Fruit fly (Drosophila melanogaster) whole organism, wandering third instar larva: ENCODE data around the gene gish.

Source experiments
- Abd-B ChIP-seq: fragments of >200 bp; optimal IDR thresholded peaks from 2 replicates; lab custom pipeline; 2017; ENCODE audit warnings: missing biosample characterization, missing genetic modification characterization
- CG32264 ChIP-seq: fragments of 200-800 bp; sonication (Bioruptor generic); optimal IDR thresholded peaks from 2 replicates; lab custom pipeline; 2016; ENCODE audit warnings: missing biosample characterization, missing genetic modification characterization
- CG9705 ChIP-seq: fragments of 200-800 bp; sonication (Bioruptor generic); optimal IDR thresholded peaks from 2 replicates; lab custom pipeline; 2018; ENCODE audit warnings: missing biosample characterization, mild to moderate bottlenecking, missing genetic modification characterization
- CrebA ChIP-seq: fragments of 200-800 bp; sonication (Bioruptor generic); optimal IDR thresholded peaks from 2 replicates; lab custom pipeline; 2016; ENCODE audit warnings: missing biosample characterization, mild to moderate bottlenecking, missing genetic modification characterization, borderline replicate concordance
- Dfd ChIP-seq: fragments of >200 bp; optimal IDR thresholded peaks from 2 replicates; lab custom pipeline; 2017; ENCODE audit warnings: missing biosample characterization, missing genetic modification characterization
- Dif ChIP-seq: fragments of 200-275, 200-300 bp; sonication (Bioruptor generic); optimal IDR thresholded peaks from 2 replicates; lab custom pipeline; 2018; ENCODE audit warnings: missing biosample characterization, missing genetic modification characterization; ENCODE audit not compliant: partially characterized antibody
- GATAd ChIP-seq: sonication (Bioruptor generic); optimal IDR thresholded peaks from 2 replicates; lab custom pipeline; 2016; ENCODE audit warnings: missing biosample characterization, missing genetic modification characterization
- HLH106 ChIP-seq: fragments of 200-800 bp; optimal IDR thresholded peaks from 3 replicates; lab custom pipeline; 2019; ENCODE audit warnings: missing biosample characterization, mild to moderate bottlenecking, missing genetic modification characterization, moderate library complexity
- Hnf4 ChIP-seq: fragments of 200-800 bp; sonication (Bioruptor generic); optimal IDR thresholded peaks from 2 replicates; lab custom pipeline; 2016; ENCODE audit warnings: missing biosample characterization, mild to moderate bottlenecking, missing genetic modification characterization
- Hr78 ChIP-seq: fragments of >200 bp; optimal IDR thresholded peaks from 2 replicates; lab custom pipeline; 2017; ENCODE audit warnings: missing biosample characterization, missing genetic modification characterization
- Hr83 ChIP-seq: fragments of 200-300 bp; sonication (Bioruptor generic); optimal IDR thresholded peaks from 2 replicates; lab custom pipeline; 2016; ENCODE audit warnings: missing biosample characterization, mild to moderate bottlenecking, missing genetic modification characterization, moderate library complexity; ENCODE audit not compliant: poor library complexity, severe bottlenecking
- Jra ChIP-seq: sonication (Bioruptor generic); optimal IDR thresholded peaks from 2 replicates; lab custom pipeline; 2016; ENCODE audit warnings: missing biosample characterization, missing genetic modification characterization
- Mio ChIP-seq: sonication (Bioruptor generic); optimal IDR thresholded peaks from 2 replicates; lab custom pipeline; 2016; ENCODE audit warnings: missing biosample characterization, missing genetic modification characterization
- Myc ChIP-seq: fragments of >200 bp; optimal IDR thresholded peaks from 2 replicates; lab custom pipeline; 2017
- N ChIP-seq: fragments of >200 bp; optimal IDR thresholded peaks from 2 replicates; lab custom pipeline; 2018; ENCODE audit warnings: missing biosample characterization, missing external identifiers, missing genetic modification characterization
- OdsH ChIP-seq: fragments of 200-800 bp; sonication (Bioruptor generic); optimal IDR thresholded peaks from 2 replicates; lab custom pipeline; 2016; ENCODE audit warnings: missing biosample characterization, mild to moderate bottlenecking, missing genetic modification characterization
- Rel ChIP-seq, 2 experiments: fragments of 200-800 bp; sonication (Bioruptor generic) in 1 of 2; optimal IDR thresholded peaks; 2 replicates in 1 of 2; 3 replicates in 1 of 2; lab custom pipeline; 2016 to 2019; ENCODE audit warnings: mild to moderate bottlenecking in 2 of 2, missing biosample characterization in 2 of 2, missing genetic modification characterization in 2 of 2, moderate library complexity in 1 of 2
- Sp1 ChIP-seq: fragments of 200-800 bp; sonication (Bioruptor generic); optimal IDR thresholded peaks from 3 replicates; lab custom pipeline; 2019; ENCODE audit warnings: missing biosample characterization, mild to moderate bottlenecking, missing genetic modification characterization, moderate library complexity
- Vsx2 ChIP-seq: fragments of 200-300, 225-300 bp; sonication (Bioruptor generic); optimal IDR thresholded peaks from 2 replicates; lab custom pipeline; 2018; ENCODE audit warnings: missing biosample characterization, missing genetic modification characterization; ENCODE audit not compliant: partially characterized antibody
- br ChIP-seq: fragments of 200-800 bp; sonication (Bioruptor generic); optimal IDR thresholded peaks from 2 replicates; lab custom pipeline; 2016; ENCODE audit warnings: missing biosample characterization, missing genetic modification characterization
- brk ChIP-seq: fragments of 200-800 bp; sonication (Bioruptor generic); optimal IDR thresholded peaks from 2 replicates; lab custom pipeline; 2016; ENCODE audit warnings: missing biosample characterization, mild to moderate bottlenecking, missing genetic modification characterization
- dl ChIP-seq, 2 experiments: fragments of 175-275, 200-275 bp in 1 of 2; fragments of 200-275 bp in 1 of 2; sonication (Bioruptor generic); optimal IDR thresholded peaks; lab custom pipeline; 2018; ENCODE audit warnings: mild to moderate bottlenecking in 2 of 2, missing biosample characterization in 2 of 2, missing genetic modification characterization in 2 of 2, moderate library complexity in 2 of 2; ENCODE audit not compliant: partially characterized antibody in 2 of 2, insufficient read depth in 1 of 2
- dmrt93B ChIP-seq: fragments of 200-800 bp; sonication (Bioruptor generic); optimal IDR thresholded peaks from 2 replicates; lab custom pipeline; 2018; ENCODE audit warnings: missing biosample characterization, mild to moderate bottlenecking, missing genetic modification characterization
- dsf ChIP-seq: sonication (Bioruptor generic); optimal IDR thresholded peaks from 2 replicates; lab custom pipeline; 2016; ENCODE audit warnings: missing biosample characterization, missing genetic modification characterization, borderline replicate concordance
- ey ChIP-seq: fragments of 200-800 bp; sonication (Bioruptor generic); optimal IDR thresholded peaks from 2 replicates; lab custom pipeline; 2016; ENCODE audit warnings: missing biosample characterization, missing genetic modification characterization
- foxo ChIP-seq, 2 experiments: fragments of 200-800 bp; sonication (Bioruptor generic); optimal IDR thresholded peaks; 2 replicates in 1 of 2; 3 replicates in 1 of 2; lab custom pipeline; 2016 to 2017; ENCODE audit warnings: missing biosample characterization in 2 of 2, missing genetic modification characterization in 2 of 2
- fru ChIP-seq: fragments of 200-800 bp; sonication (Bioruptor generic); optimal IDR thresholded peaks from 3 replicates; lab custom pipeline; 2016; ENCODE audit warnings: missing biosample characterization, mild to moderate bottlenecking, missing genetic modification characterization
- h ChIP-seq: fragments of 200-800 bp; sonication (Bioruptor generic); optimal IDR thresholded peaks from 3 replicates; lab custom pipeline; 2016; ENCODE audit warnings: missing biosample characterization, mild to moderate bottlenecking, missing genetic modification characterization
- jim ChIP-seq: fragments of 175-275, 200-325 bp; sonication (Bioruptor generic); optimal IDR thresholded peaks from 2 replicates; lab custom pipeline; 2016; ENCODE audit warnings: missing biosample characterization, mild to moderate bottlenecking, missing genetic modification characterization
- lola ChIP-seq: fragments of >200 bp; optimal IDR thresholded peaks from 2 replicates; lab custom pipeline; 2017; ENCODE audit warnings: missing biosample characterization, missing genetic modification characterization
- pan ChIP-seq: fragments of >200 bp; optimal IDR thresholded peaks from 2 replicates; lab custom pipeline; 2017
- psq ChIP-seq: fragments of 200-800 bp; sonication (Bioruptor generic); optimal IDR thresholded peaks from 3 replicates; lab custom pipeline; 2017; ENCODE audit warnings: missing biosample characterization, mild to moderate bottlenecking, missing genetic modification characterization, moderate library complexity
- rgr ChIP-seq: fragments of 200-800 bp; sonication (Bioruptor generic); optimal IDR thresholded peaks from 3 replicates; lab custom pipeline; 2016; ENCODE audit warnings: missing biosample characterization, mild to moderate bottlenecking, missing genetic modification characterization
- sage ChIP-seq: fragments of 200-800 bp; sonication (Bioruptor generic); optimal IDR thresholded peaks from 2 replicates; lab custom pipeline; 2016; ENCODE audit warnings: missing biosample characterization, mild to moderate bottlenecking, missing genetic modification characterization
- sv ChIP-seq: fragments of 200-800 bp; sonication (Bioruptor generic); optimal IDR thresholded peaks from 3 replicates; lab custom pipeline; 2016; ENCODE audit warnings: missing biosample characterization, missing genetic modification characterization
- tai ChIP-seq: sonication (Bioruptor generic); optimal IDR thresholded peaks from 2 replicates; lab custom pipeline; 2016; ENCODE audit warnings: missing biosample characterization, missing genetic modification characterization
- usp ChIP-seq: fragments of >200 bp; optimal IDR thresholded peaks from 2 replicates; lab custom pipeline; 2017; ENCODE audit warnings: missing biosample characterization, missing genetic modification characterization
- woc ChIP-seq: sonication (Bioruptor generic); optimal IDR thresholded peaks from 2 replicates; lab custom pipeline; 2016; ENCODE audit warnings: missing biosample characterization, mild to moderate bottlenecking, missing genetic modification characterization

gish gene

DNA sequence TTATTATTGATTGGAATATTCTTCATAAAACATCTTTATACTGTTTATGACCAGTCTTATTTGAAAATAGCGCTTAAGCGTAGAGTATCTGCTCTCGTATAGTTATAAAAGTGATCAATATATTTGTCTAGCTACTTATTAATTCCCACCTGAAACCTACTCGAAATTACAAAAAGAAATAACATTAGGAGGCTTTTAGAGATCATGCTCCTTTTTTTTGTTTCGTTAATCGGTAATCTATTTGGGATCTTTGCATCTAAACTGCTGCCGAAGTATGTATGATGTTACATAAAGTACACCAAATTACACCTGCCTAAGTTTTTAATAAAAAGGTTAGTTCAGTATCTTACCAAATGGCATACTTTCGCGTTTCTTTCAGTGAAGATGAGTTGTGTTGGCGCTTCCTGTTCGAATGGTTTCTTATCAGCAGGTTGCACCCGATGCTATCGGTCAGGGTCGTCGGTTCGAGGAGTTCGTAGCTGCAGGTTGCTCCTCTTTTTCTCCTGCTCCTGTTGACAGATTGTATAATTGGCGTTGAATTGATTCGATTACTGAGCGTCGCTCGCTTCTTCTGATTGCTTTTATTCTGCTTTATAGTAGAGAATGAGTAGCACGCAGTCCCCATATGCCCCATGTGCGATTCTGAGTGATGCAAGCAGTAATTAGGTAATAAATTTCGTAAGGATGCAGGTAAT is 34.1 kb upstream of the gish start:
- TF ChIP-seq fru (GFP tag; lab: Kevin White, UChicago) (peak; percentile 12), Mio (GFP tag; lab: Kevin White, UChicago) (no peak), woc (GFP tag; lab: Kevin White, UChicago) (no peak), pan (lab: Kevin White, UChicago) (no peak), Hr83 (GFP tag; lab: Kevin White, UChicago) (no peak), ey (peak; percentile 40), tai (GFP tag; lab: Kevin White, UChicago) (peak; percentile 49), Abd-B (no peak), dmrt93B (GFP tag; lab: Kevin White, UChicago) (no peak), sv (GFP tag; lab: Kevin White, UChicago) (no peak), Myc (lab: Kevin White, UChicago) (no peak), Jra (GFP tag; lab: Kevin White, UChicago) (no peak), OdsH (GFP tag; lab: Kevin White, UChicago) (no peak), Sp1 (GFP tag; lab: Kevin White, UChicago) (no peak), Dfd (no peak), sage (no peak), dsf (no peak), br (GFP tag; lab: Kevin White, UChicago) (no peak), Rel (GFP tag; optimal IDR thresholded peaks at IDR 0.05; lab: Kevin White, UChicago) (no peak), Rel (tag; optimal IDR thresholded peaks at IDR 0.05; lab: Kevin White, UChicago) (peak; percentile 34), foxo (GFP tag; optimal IDR thresholded peaks at IDR 0.05; lab: Kevin White, UChicago) (peak in 1 of 2 experiments; percentile 12), N (GFP tag; lab: Kevin White, UChicago) (no peak), CG9705 (no peak), lola (no peak), rgr (no peak), dl (GFP tag; optimal IDR thresholded peaks at IDR 0.05; lab: Kevin White, UChicago; ENCODE audit: insufficient read depth in 1 of 2, partially characterized antibody in 2 of 2) (no peak), Dif (GFP tag; lab: Kevin White, UChicago) (no peak), Vsx2 (no peak), Hnf4 (GFP tag; lab: Kevin White, UChicago) (peak; percentile 18), CrebA (no peak), h (GFP tag; lab: Kevin White, UChicago) (peak; percentile 7), Hr78 (GFP tag; lab: Kevin White, UChicago) (no peak), CG32264 (GFP tag; lab: Kevin White, UChicago) (no peak)
- TF ChIP-seq, all 38 proteins: peak for 7

DNA sequence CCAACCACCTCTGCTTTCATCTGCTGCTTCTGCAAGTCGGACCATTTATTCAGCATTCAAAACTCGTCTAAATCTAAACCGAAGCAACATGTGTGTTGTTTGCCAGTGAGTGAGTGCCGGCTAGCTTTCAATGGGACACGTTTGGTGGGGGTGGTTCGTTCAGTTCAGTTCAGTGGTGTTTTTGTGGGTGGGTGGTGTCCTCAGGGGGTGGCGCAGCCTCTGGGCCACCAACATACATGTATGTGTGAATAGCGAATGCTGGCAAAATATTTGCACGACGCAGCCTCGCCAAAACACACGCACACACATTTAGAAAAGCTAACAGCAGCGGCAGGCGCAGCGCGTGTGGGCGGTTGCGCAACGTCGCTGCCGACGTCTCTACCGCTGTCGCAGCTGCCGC is 32.9 kb upstream of the gish start:
- TF ChIP-seq dsf (no peak), Dif (GFP tag; lab: Kevin White, UChicago) (peak; percentile 5)
- TF ChIP-seq, all 38 proteins: peak for 1

DNA sequence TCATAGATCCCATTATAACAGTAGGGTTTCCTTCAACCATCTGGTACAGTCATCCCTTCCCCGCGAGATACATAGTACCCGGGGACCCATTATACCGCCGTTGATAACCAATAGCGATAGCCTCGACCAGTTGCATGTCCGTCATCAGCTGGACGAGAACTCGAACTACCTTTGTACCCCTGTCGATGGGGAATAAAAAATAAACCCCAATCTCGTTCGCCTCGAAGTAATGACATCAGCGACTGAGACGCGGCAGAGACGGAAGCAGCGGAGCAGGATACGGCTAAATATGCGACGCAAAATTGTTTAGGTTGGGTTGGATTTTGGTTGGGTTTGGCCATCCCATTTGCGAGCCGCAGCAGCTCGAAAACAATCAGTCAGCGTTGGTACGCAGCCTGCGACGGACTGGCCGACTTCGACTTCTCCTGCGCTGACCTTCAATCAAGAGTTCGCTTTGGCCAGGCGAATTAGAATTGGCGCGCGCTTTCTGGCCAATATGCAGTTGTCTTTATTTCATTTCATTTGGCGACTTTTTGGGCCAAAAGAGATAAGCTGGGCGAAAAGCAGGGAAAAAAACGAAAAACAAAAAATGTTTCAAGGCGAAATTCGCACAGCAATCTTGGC is 31.7 kb upstream of the gish start:
- TF ChIP-seq foxo (GFP tag; optimal IDR thresholded peaks at IDR 0.05; lab: Kevin White, UChicago), result no peak
- peak in 1 of 2 experiments; percentile 69 for TF ChIP-seq dl (GFP tag; optimal IDR thresholded peaks at IDR 0.05; lab: Kevin White, UChicago; ENCODE audit: insufficient read depth in 1 of 2, partially characterized antibody in 2 of 2)
- TF ChIP-seq brk (GFP tag; lab: Kevin White, UChicago), result no peak
- TF ChIP-seq CrebA, result no peak
- no peak for TF ChIP-seq jim (GFP tag; lab: Kevin White, UChicago)
- TF ChIP-seq dmrt93B (GFP tag; lab: Kevin White, UChicago), result peak; percentile 3
- no peak for TF ChIP-seq Dfd
- TF ChIP-seq ey, result peak; percentile 53
- no peak for TF ChIP-seq h (GFP tag; lab: Kevin White, UChicago)
- TF ChIP-seq N (GFP tag; lab: Kevin White, UChicago), result no peak
- no peak for TF ChIP-seq Hr78 (GFP tag; lab: Kevin White, UChicago)
- TF ChIP-seq rgr, result no peak
- TF ChIP-seq HLH106, result no peak
- TF ChIP-seq Mio (GFP tag; lab: Kevin White, UChicago), result no peak
- no peak for TF ChIP-seq GATAd (GFP tag; lab: Kevin White, UChicago)
- no peak for TF ChIP-seq Sp1 (GFP tag; lab: Kevin White, UChicago)
- TF ChIP-seq Vsx2, result no peak
- no peak for TF ChIP-seq psq
- TF ChIP-seq tai (GFP tag; lab: Kevin White, UChicago), result no peak
- no peak for TF ChIP-seq Jra (GFP tag; lab: Kevin White, UChicago)
- TF ChIP-seq usp, result no peak
- no peak for TF ChIP-seq OdsH (GFP tag; lab: Kevin White, UChicago)
- peak; percentile 57 for TF ChIP-seq Hnf4 (GFP tag; lab: Kevin White, UChicago)
- no peak for TF ChIP-seq CG32264 (GFP tag; lab: Kevin White, UChicago)
- TF ChIP-seq sv (GFP tag; lab: Kevin White, UChicago), result no peak
- TF ChIP-seq dsf, result no peak
- peak; percentile 37 for TF ChIP-seq fru (GFP tag; lab: Kevin White, UChicago)
- no peak for TF ChIP-seq Rel (GFP tag; optimal IDR thresholded peaks at IDR 0.05; lab: Kevin White, UChicago)
- peak; percentile 80 for TF ChIP-seq Rel (tag; optimal IDR thresholded peaks at IDR 0.05; lab: Kevin White, UChicago)
- no peak for TF ChIP-seq CG9705
- TF ChIP-seq lola, result no peak
- no peak for TF ChIP-seq br (GFP tag; lab: Kevin White, UChicago)
- no peak for TF ChIP-seq sage
- no peak for TF ChIP-seq pan (lab: Kevin White, UChicago)
- no peak for TF ChIP-seq Abd-B
- TF ChIP-seq Dif (GFP tag; lab: Kevin White, UChicago), result peak; percentile 67
- TF ChIP-seq Hr83 (GFP tag; lab: Kevin White, UChicago), result no peak
- no peak for TF ChIP-seq Myc (lab: Kevin White, UChicago)
- TF ChIP-seq woc (GFP tag; lab: Kevin White, UChicago), result no peak
